Worm (Caenorhabditis elegans): ENCODE data around the gene cwp-5.
A peak's percentile ranks its signal among the peaks of the same experiment; 100 is the strongest.

- TF ChIP-seq ama-1 (optimal IDR thresholded peaks at IDR 0.05) = no peak
- TF ChIP-seq nhr-237 (tag; optimal IDR thresholded peaks at IDR 0.05) = no peak
- no peak for TF ChIP-seq ztf-1 (GFP tag; conservative IDR thresholded peaks at IDR 0.05)
- peak; percentile 22 for TF ChIP-seq gmeb-1 (tag; optimal IDR thresholded peaks at IDR 0.05)
- no peak for TF ChIP-seq nhr-12 (tag; optimal IDR thresholded peaks at IDR 0.05)
- TF ChIP-seq skn-1 (tag; optimal IDR thresholded peaks at IDR 0.05) = no peak
- no peak for TF ChIP-seq nhr-25 (tag; optimal IDR thresholded peaks at IDR 0.05)
- TF ChIP-seq unc-62 (GFP tag; optimal IDR thresholded peaks at IDR 0.05) = no peak
- no peak for TF ChIP-seq ztf-4 (tag; optimal IDR thresholded peaks at IDR 0.05)
- TF ChIP-seq zag-1 (tag; optimal IDR thresholded peaks at IDR 0.05) = no peak
- no peak for TF ChIP-seq aly-2 (tag; optimal IDR thresholded peaks at IDR 0.05)
- peak; percentile 23 for TF ChIP-seq sma-3 (GFP tag; optimal IDR thresholded peaks at IDR 0.05)
Measured at ce11 chrX:13159005-13159404, 30.8 kb downstream of the cwp-5 start.
